Worm (Caenorhabditis elegans) whole organism, L4/young adult: ENCODE results near the gene F46F5.8.

Experiments
- W03F9.2 ChIP-seq: fragments of 150-350 bp; optimal IDR thresholded peaks from 2 replicates; lab custom pipeline; 2014; ENCODE audit warnings: missing biosample characterization, missing genetic modification characterization
- dao-5 ChIP-seq: sonication (generic microtip); optimal IDR thresholded peaks from 2 replicates; lab custom pipeline; 2016; ENCODE audit warnings: missing genotype, missing genetic modification characterization, moderate library complexity, missing compliant biosample characterization
- him-1 ChIP-seq: sonication (generic microtip); optimal IDR thresholded peaks from 2 replicates; lab custom pipeline; 2016; ENCODE audit warnings: missing genotype, missing genetic modification reagents, missing genetic modification characterization, missing compliant biosample characterization

Gene F46F5.8

ce11 chrII:775033-775432 is 46.4 kb downstream of the F46F5.8 start, which contains the start of gene Y39F10A.1:
Gene Y39F10A.1 (plus strand): TSS chrII:775333.
- TF ChIP-seq dao-5 (tag; lab: Kevin White, UChicago) (no peak), W03F9.2 (tag; lab: Kevin White, UChicago) (no peak), him-1 (tag; lab: Kevin White, UChicago) (no peak)

DNA sequence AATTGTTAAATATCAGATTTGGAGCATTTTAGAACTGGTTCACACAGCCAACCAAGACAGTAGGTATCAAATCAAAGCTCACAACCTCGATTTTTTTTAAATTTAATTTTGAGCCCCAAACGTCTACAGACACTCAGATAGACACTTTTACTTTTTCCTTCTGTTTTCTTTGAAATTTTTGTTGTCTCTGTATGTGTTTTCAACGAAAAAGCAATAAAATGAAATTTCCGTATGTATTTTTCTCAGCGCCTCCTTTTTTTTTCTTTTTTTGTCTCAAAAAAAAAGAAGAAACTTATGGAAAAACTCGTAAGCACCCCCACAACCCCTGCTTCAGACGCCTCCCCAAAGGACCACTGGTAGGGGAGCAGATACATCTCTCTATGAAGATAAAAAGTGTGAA is 47.6 kb downstream of the F46F5.8 start:
- no peak for TF ChIP-seq him-1 (tag; lab: Kevin White, UChicago)
- TF ChIP-seq W03F9.2 (tag; lab: Kevin White, UChicago) = no peak
- TF ChIP-seq dao-5 (tag; lab: Kevin White, UChicago) = no peak
